Worm (Caenorhabditis elegans) whole organism, L3 larva: ENCODE measurements around the gene F19G12.11.

Experiments
- ceh-16 ChIP-seq: sonication (generic microtip); optimal IDR thresholded peaks from 2 replicates; lab custom pipeline; 2017; ENCODE audit warnings: missing biosample characterization, missing genetic modification characterization
- ceh-82 ChIP-seq: fragments of 150-350 bp; optimal IDR thresholded peaks from 2 replicates; lab custom pipeline; 2014; ENCODE audit warnings: missing biosample characterization, missing genetic modification characterization
- egl-27 ChIP-seq: sonication (generic microtip); optimal IDR thresholded peaks from 4 replicates; lab custom pipeline; 2017; ENCODE audit warnings: missing biosample characterization, missing genetic modification reagents, missing genetic modification characterization
- elt-1 ChIP-seq: fragments of 150-350 bp; optimal IDR thresholded peaks from 2 replicates; lab custom pipeline; 2014; ENCODE audit warnings: missing biosample characterization, missing genetic modification characterization
- mdl-1 ChIP-seq: fragments of 150-350 bp; optimal IDR thresholded peaks from 2 replicates; lab custom pipeline; 2014; ENCODE audit warnings: missing biosample characterization, missing genetic modification characterization
- nfya-1 ChIP-seq: sonication (generic microtip); optimal IDR thresholded peaks from 2 replicates; lab custom pipeline; 2017; ENCODE audit warnings: missing genetic modification characterization, mild to moderate bottlenecking, missing compliant biosample characterization, antibody characterized with exemption, moderate library complexity; ENCODE audit not compliant: insufficient read depth
- nhr-23 ChIP-seq: fragments of 150-350 bp; optimal IDR thresholded peaks from 2 replicates; lab custom pipeline; 2014; ENCODE audit warnings: missing biosample characterization, missing genetic modification reagents, missing genetic modification characterization
- nhr-25 ChIP-seq: sonication (generic microtip); optimal IDR thresholded peaks from 2 replicates; lab custom pipeline; 2017; ENCODE audit warnings: missing biosample characterization, missing genetic modification characterization
- nhr-77 ChIP-seq: fragments of 150-350 bp; optimal IDR thresholded peaks from 2 replicates; lab custom pipeline; 2014; ENCODE audit warnings: missing biosample characterization, missing genetic modification characterization
- pha-4 ChIP-seq: fragments of 150-350 bp; optimal IDR thresholded peaks from 2 replicates; lab custom pipeline; 2014; ENCODE audit warnings: missing biosample characterization, missing genetic modification reagents, missing genetic modification characterization
- snpc-4 ChIP-seq: fragments of 150-350 bp; optimal IDR thresholded peaks from 2 replicates; lab custom pipeline; 2014; ENCODE audit warnings: missing biosample characterization, missing genetic modification characterization
- unc-39 ChIP-seq: sonication (generic microtip); optimal IDR thresholded peaks from 4 replicates; lab custom pipeline; 2017; ENCODE audit warnings: missing biosample characterization, missing genetic modification characterization

ce11 chrX:1410552-1410951 is 15.8 kb downstream of the F19G12.11 start, which contains the start of gene abu-2:
- TF ChIP-seq pha-4 (no peak), nfya-1 (no peak), unc-39 (no peak), nhr-77 (no peak), mdl-1 (tag; lab: Kevin White, UChicago) (no peak), ceh-82 (tag; lab: Kevin White, UChicago) (no peak), snpc-4 (no peak), nhr-25 (tag; lab: Kevin White, UChicago) (no peak), ceh-16 (tag; lab: Kevin White, UChicago) (no peak), egl-27 (tag; lab: Kevin White, UChicago) (no peak), nhr-23 (no peak), elt-1 (tag; lab: Kevin White, UChicago) (no peak)
